Fruit fly (Drosophila melanogaster) whole organism, embryonic: ENCODE results near the gene CG13455.

Experiments
- Antp ChIP-seq: fragments of 200-800 bp; sonication (Bioruptor generic); optimal IDR thresholded peaks from 3 replicates; lab custom pipeline; 2016; ENCODE audit warnings: missing biosample characterization, missing genetic modification characterization
- Asciz ChIP-seq: fragments of 200-800 bp; sonication (Bioruptor generic); optimal IDR thresholded peaks from 2 replicates; lab custom pipeline; 2017; ENCODE audit warnings: missing biosample characterization, mild to moderate bottlenecking, missing genetic modification characterization, missing genetic modification reagents
- CG10979 ChIP-seq: fragments of 200-800 bp; sonication (Bioruptor generic); optimal IDR thresholded peaks from 2 replicates; lab custom pipeline; 2018; ENCODE audit warnings: missing biosample characterization, mild to moderate bottlenecking, missing genetic modification characterization, moderate library complexity
- CG11247 ChIP-seq: fragments of 200-800 bp; sonication (Bioruptor generic); IDR thresholded peaks from 2 replicates; pipeline ENCODE4 v1.3.6; 2022; ENCODE audit warnings: missing biosample characterization, missing genetic modification characterization
- CG11456 ChIP-seq: fragments of 200-800 bp; sonication (Bioruptor generic); IDR thresholded peaks from 3 replicates; pipeline ENCODE4 v1.3.6; 2022; ENCODE audit warnings: missing biosample characterization, missing genetic modification characterization
- CG12071 ChIP-seq: fragments of 200-800 bp; sonication (Bioruptor generic); optimal IDR thresholded peaks from 3 replicates; lab custom pipeline; 2018; ENCODE audit warnings: missing biosample characterization, mild to moderate bottlenecking, missing genetic modification characterization
- CG12236 ChIP-seq: fragments of 200-800 bp; sonication (Bioruptor generic); optimal IDR thresholded peaks from 2 replicates; lab custom pipeline; 2016; ENCODE audit warnings: missing biosample characterization, missing genetic modification characterization
- CG12769 ChIP-seq: fragments of 200-800 bp; sonication (Bioruptor generic); optimal IDR thresholded peaks from 2 replicates; lab custom pipeline; 2019; ENCODE audit warnings: missing biosample characterization, mild to moderate bottlenecking, missing genetic modification characterization, moderate library complexity
- CG13123 ChIP-seq: fragments of 200-800 bp; sonication (Bioruptor generic); optimal IDR thresholded peaks from 2 replicates; lab custom pipeline; 2016; ENCODE audit warnings: missing biosample characterization, missing genetic modification characterization
- CG13287 ChIP-seq: fragments of 200-800 bp; sonication (Bioruptor generic); IDR thresholded peaks from 2 replicates; pipeline ENCODE4 v1.3.6; 2022; ENCODE audit warnings: missing biosample characterization, missing genetic modification characterization; ENCODE audit not compliant: partially characterized antibody
- CG13624 ChIP-seq: fragments of 200-800 bp; sonication (Bioruptor generic); optimal IDR thresholded peaks from 2 replicates; lab custom pipeline; 2016; ENCODE audit warnings: missing biosample characterization, missing genetic modification characterization
- CG15514 ChIP-seq: fragments of 200-800 bp; sonication (Bioruptor generic); optimal IDR thresholded peaks from 3 replicates; lab custom pipeline; 2017; ENCODE audit warnings: missing biosample characterization, missing genetic modification characterization, mild to moderate bottlenecking, moderate library complexity, missing genetic modification reagents
- CG18476 ChIP-seq: fragments of 200-800 bp; sonication (Bioruptor generic); optimal IDR thresholded peaks from 2 replicates; lab custom pipeline; 2016; ENCODE audit warnings: missing biosample characterization, mild to moderate bottlenecking, missing genetic modification characterization
- CG2116 ChIP-seq: fragments of 200-800 bp; sonication (Bioruptor generic); optimal IDR thresholded peaks from 3 replicates; lab custom pipeline; 2018; ENCODE audit warnings: missing biosample characterization, mild to moderate bottlenecking, missing genetic modification characterization
- CG2875 ChIP-seq: fragments of 200-800 bp; sonication (Bioruptor generic); optimal IDR thresholded peaks from 2 replicates; lab custom pipeline; 2017; ENCODE audit warnings: missing biosample characterization, mild to moderate bottlenecking, missing genetic modification characterization, missing genetic modification reagents
- CG4854 ChIP-seq: fragments of 200-800 bp; sonication (Bioruptor generic); optimal IDR thresholded peaks from 2 replicates; lab custom pipeline; 2016; ENCODE audit warnings: missing biosample characterization, missing genetic modification characterization, inconsistent platforms
- CG6175 ChIP-seq: fragments of 200-800 bp; sonication (Bioruptor generic); IDR thresholded peaks from 3 replicates; pipeline ENCODE4 v1.3.6; 2022; ENCODE audit warnings: missing biosample characterization, missing genetic modification characterization
- CG6254 ChIP-seq: fragments of 200-800 bp; sonication (Bioruptor generic); optimal IDR thresholded peaks from 3 replicates; lab custom pipeline; 2017; ENCODE audit warnings: mild to moderate bottlenecking, missing biosample characterization, missing genetic modification reagents, missing genetic modification characterization
- CG8089 ChIP-seq: fragments of 200-800 bp; sonication (Bioruptor generic); optimal IDR thresholded peaks from 3 replicates; lab custom pipeline; 2016; ENCODE audit warnings: missing biosample characterization, missing genetic modification characterization
- CG8359 ChIP-seq: fragments of 200-800 bp; sonication (Bioruptor generic); optimal IDR thresholded peaks from 2 replicates; lab custom pipeline; 2017; ENCODE audit warnings: missing biosample characterization, mild to moderate bottlenecking, missing genetic modification characterization, borderline replicate concordance
- Dfd ChIP-seq, 2 experiments: fragments of >200 bp; optimal IDR thresholded peaks; 2 replicates each; lab custom pipeline; 2017; ENCODE audit warnings: missing biosample characterization in 2 of 2, missing genetic modification characterization in 2 of 2
- HmgZ ChIP-seq: fragments of 200-800 bp; sonication (Bioruptor generic); optimal IDR thresholded peaks from 2 replicates; lab custom pipeline; 2018; ENCODE audit warnings: missing biosample characterization, mild to moderate bottlenecking, missing genetic modification characterization
- Hmr ChIP-seq: fragments of 200-800 bp; sonication (Bioruptor generic); optimal IDR thresholded peaks from 3 replicates; lab custom pipeline; 2017; ENCODE audit warnings: mild to moderate bottlenecking, missing biosample characterization, missing genetic modification reagents, missing genetic modification characterization
- Hr78 ChIP-seq, 2 experiments: fragments of 200-800 bp in 1 of 2; fragments of >200 bp in 1 of 2; sonication (Bioruptor generic) in 1 of 2; optimal IDR thresholded peaks; 2 replicates each; lab custom pipeline; 2017 to 2019; ENCODE audit warnings: missing biosample characterization in 2 of 2, missing genetic modification characterization in 2 of 2, mild to moderate bottlenecking in 1 of 2, moderate library complexity in 1 of 2
- Lhr ChIP-seq: fragments of 200-800 bp; sonication (Bioruptor generic); optimal IDR thresholded peaks from 3 replicates; lab custom pipeline; 2017; ENCODE audit warnings: mild to moderate bottlenecking, missing biosample characterization, missing genetic modification reagents, missing genetic modification characterization
- Lpt ChIP-seq: fragments of >200 bp; optimal IDR thresholded peaks from 2 replicates; lab custom pipeline; 2018; ENCODE audit warnings: missing biosample characterization, missing genetic modification characterization
- Ptx1 ChIP-seq: fragments of 200-800 bp; sonication (Bioruptor generic); IDR thresholded peaks from 2 replicates; pipeline ENCODE4 v1.3.6; 2022; ENCODE audit warnings: missing biosample characterization, missing genetic modification characterization
- Ravus ChIP-seq: fragments of 200-800 bp; sonication (Bioruptor generic); IDR thresholded peaks from 2 replicates; pipeline ENCODE4 v1.3.6; 2022; ENCODE audit warnings: missing biosample characterization, missing genetic modification characterization
- Rx ChIP-seq: fragments of 200-800 bp; sonication (Bioruptor generic); IDR thresholded peaks from 2 replicates; pipeline ENCODE4 v1.3.6; 2022; ENCODE audit warnings: missing biosample characterization, missing genetic modification characterization
- Spps ChIP-seq: fragments of 200-800 bp; sonication (Bioruptor generic); optimal IDR thresholded peaks from 2 replicates; lab custom pipeline; 2018; ENCODE audit warnings: missing biosample characterization, mild to moderate bottlenecking, missing genetic modification characterization
- Sry-β ChIP-seq: fragments of 200-800 bp; sonication (Bioruptor generic); optimal IDR thresholded peaks from 2 replicates; lab custom pipeline; 2018; ENCODE audit warnings: missing biosample characterization, mild to moderate bottlenecking, missing genetic modification characterization, moderate library complexity
- Usf ChIP-seq: fragments of 200-800 bp; sonication (Bioruptor generic); optimal IDR thresholded peaks from 2 replicates; lab custom pipeline; 2017; ENCODE audit warnings: missing genotype, missing biosample characterization, missing genetic modification characterization
- YL-1 ChIP-seq: fragments of 200-800 bp; sonication (Bioruptor generic); optimal IDR thresholded peaks from 3 replicates; lab custom pipeline; 2017; ENCODE audit warnings: missing biosample characterization, mild to moderate bottlenecking, missing genetic modification characterization
- chif ChIP-seq, 2 experiments: fragments of 200-800 bp; sonication (Bioruptor generic); optimal IDR thresholded peaks; 3 replicates each; lab custom pipeline; 2016; ENCODE audit warnings: missing biosample characterization in 2 of 2, missing genetic modification characterization in 2 of 2
- chn ChIP-seq: fragments of 200-800 bp; sonication (Bioruptor generic); optimal IDR thresholded peaks from 2 replicates; lab custom pipeline; 2016; ENCODE audit warnings: missing biosample characterization, missing genetic modification characterization
- croc ChIP-seq: fragments of 200-800 bp; sonication (Bioruptor generic); conservative IDR thresholded peaks from 3 replicates; pipeline ENCODE4 v1.3.6; 2022; ENCODE audit warnings: missing biosample characterization, missing genetic modification characterization
- da ChIP-seq: fragments of 200-800 bp; sonication (Bioruptor generic); optimal IDR thresholded peaks from 2 replicates; lab custom pipeline; 2016; ENCODE audit warnings: missing biosample characterization, missing genetic modification characterization
- dm ChIP-seq: fragments of 200-800 bp; sonication (Bioruptor generic); optimal IDR thresholded peaks from 3 replicates; lab custom pipeline; 2016; ENCODE audit warnings: missing biosample characterization, missing genetic modification characterization
- emc ChIP-seq: fragments of 200-800 bp; sonication (Bioruptor generic); optimal IDR thresholded peaks from 2 replicates; lab custom pipeline; 2016; ENCODE audit warnings: missing biosample characterization, missing genetic modification characterization
- luna ChIP-seq: fragments of 200-800 bp; sonication (Bioruptor generic); optimal IDR thresholded peaks from 2 replicates; lab custom pipeline; 2016; ENCODE audit warnings: missing biosample characterization, missing genetic modification characterization
- otp ChIP-seq: fragments of 200-800 bp; sonication (Bioruptor generic); IDR thresholded peaks from 3 replicates; pipeline ENCODE4, ENCODE4 v1.3.6; 2022; ENCODE audit warnings: missing biosample characterization, missing genetic modification characterization
- rib ChIP-seq: fragments of 200-800 bp; sonication (Bioruptor generic); IDR thresholded peaks from 2 replicates; pipeline ENCODE4 v1.3.6; 2022; ENCODE audit warnings: missing biosample characterization, missing genetic modification characterization
- scrt ChIP-seq: fragments of 200-800 bp; sonication (Bioruptor generic); optimal IDR thresholded peaks from 2 replicates; lab custom pipeline; 2018; ENCODE audit warnings: missing biosample characterization, mild to moderate bottlenecking, missing genetic modification characterization, moderate library complexity
- sqz ChIP-seq: fragments of 200-800 bp; sonication (Bioruptor generic); optimal IDR thresholded peaks from 3 replicates; lab custom pipeline; 2018; ENCODE audit warnings: missing biosample characterization, mild to moderate bottlenecking, missing genetic modification characterization
- tgo ChIP-seq: fragments of 200-800 bp; sonication (Bioruptor generic); IDR thresholded peaks from 3 replicates; pipeline ENCODE4 v1.3.6; 2022; ENCODE audit warnings: missing biosample characterization, missing genetic modification characterization
- tna ChIP-seq: fragments of 200-800 bp; sonication (Bioruptor generic); IDR thresholded peaks from 2 replicates; pipeline ENCODE4 v1.3.6; 2022; ENCODE audit warnings: missing biosample characterization, missing genetic modification characterization; ENCODE audit not compliant: partially characterized antibody
- vnd ChIP-seq: fragments of 200-800 bp; sonication (Bioruptor generic); IDR thresholded peaks from 3 replicates; pipeline ENCODE4 v1.3.6; 2022; ENCODE audit warnings: missing biosample characterization, missing genetic modification characterization; ENCODE audit not compliant: partially characterized antibody
- wdn ChIP-seq: fragments of 200-800 bp; sonication (Bioruptor generic); IDR thresholded peaks from 2 replicates; pipeline ENCODE4 v1.3.6; 2022; ENCODE audit warnings: missing biosample characterization, missing genetic modification characterization
- zen2 ChIP-seq: fragments of 200-800 bp; sonication (Bioruptor generic); IDR thresholded peaks from 3 replicates; pipeline ENCODE4 v1.3.6; 2022; ENCODE audit warnings: missing biosample characterization, missing genetic modification characterization; ENCODE audit not compliant: partially characterized antibody
- zfh1 ChIP-seq: fragments of 200-800 bp; sonication (Bioruptor generic); IDR thresholded peaks from 3 replicates; pipeline ENCODE4 v1.3.6; 2022; ENCODE audit warnings: missing biosample characterization, missing genetic modification characterization
- zfh2 ChIP-seq: fragments of 200-800 bp; sonication (Bioruptor generic); optimal IDR thresholded peaks from 2 replicates; lab custom pipeline; 2016; ENCODE audit warnings: missing biosample characterization, missing genetic modification characterization

CG13455 gene

dm6 chr3L:15514405-15514804 is 18.0 kb downstream of the CG13455 start (continued):
- TF ChIP-seq CG12071 (peak; percentile 23), zfh2 (GFP tag; lab: Kevin White, UChicago) (no peak), scrt (peak; percentile 21), HmgZ (tag; lab: Kevin White, UChicago) (peak; percentile 9), tgo (GFP tag; lab: Robert Waterston, UW) (no peak), Asciz (GFP tag; lab: Kevin White, UChicago) (no peak), Lhr (GFP tag; lab: Kevin White, UChicago) (no peak), CG2875 (GFP tag; lab: Kevin White, UChicago) (no peak), CG12236 (GFP tag; lab: Kevin White, UChicago) (no peak), CG10979 (tag; lab: Kevin White, UChicago) (no peak), CG13123 (GFP tag; lab: Kevin White, UChicago) (no peak), chn (GFP tag; lab: Kevin White, UChicago) (peak; percentile 84), CG6175 (GFP tag; lab: Robert Waterston, UW) (no peak), Spps (tag; lab: Kevin White, UChicago) (no peak), CG18476 (GFP tag; lab: Kevin White, UChicago) (no peak), Hmr (GFP tag; lab: Kevin White, UChicago) (no peak), Rx (GFP tag; lab: Robert Waterston, UW) (no peak), CG4854 (GFP tag; lab: Kevin White, UChicago) (no peak), CG13287 (GFP tag; lab: Robert Waterston, UW) (peak; percentile 68), otp (GFP tag; lab: Robert Waterston, UW) (peak; percentile 38; the same call in 1 of the 3 replicates), chif (GFP tag; optimal IDR thresholded peaks at IDR 0.05; lab: Kevin White, UChicago) (no peak), CG8089 (GFP tag; lab: Kevin White, UChicago) (no peak), CG13624 (GFP tag; lab: Kevin White, UChicago) (no peak), Ptx1 (GFP tag; lab: Robert Waterston, UW) (no peak), sqz (peak; percentile 49), Sry-β (GFP tag; lab: Kevin White, UChicago) (no peak), da (GFP tag; lab: Kevin White, UChicago) (no peak), Antp (GFP tag; lab: Kevin White, UChicago) (no peak), Usf (GFP tag; lab: Kevin White, UChicago) (no peak), Ravus (GFP tag; lab: Robert Waterston, UW) (no peak), zen2 (GFP tag; lab: Robert Waterston, UW) (no peak; the same call in 2 of the 3 replicates), CG15514 (GFP tag; lab: Kevin White, UChicago) (peak; percentile 12), dm (GFP tag; lab: Kevin White, UChicago) (peak; percentile 17), CG6254 (GFP tag; lab: Kevin White, UChicago) (no peak), CG8359 (GFP tag; lab: Kevin White, UChicago) (no peak), zfh1 (GFP tag; lab: Robert Waterston, UW) (no peak), CG12769 (tag; lab: Kevin White, UChicago) (peak; percentile 66), rib (peak; percentile 87), Dfd (GFP tag; optimal IDR thresholded peaks at IDR 0.05; lab: Kevin White, UChicago) (no peak), Hr78 (GFP tag; optimal IDR thresholded peaks at IDR 0.05; lab: Kevin White, UChicago) (peak in 1 of 2 experiments; percentile 1), emc (no peak), YL-1 (GFP tag; lab: Kevin White, UChicago) (no peak), wdn (GFP tag; lab: Robert Waterston, UW) (no peak), CG11456 (GFP tag; lab: Robert Waterston, UW) (no peak), CG11247 (GFP tag; lab: Robert Waterston, UW) (no peak), CG2116 (GFP tag; lab: Kevin White, UChicago) (no peak), tna (GFP tag; lab: Robert Waterston, UW) (peak; percentile 11; the same call in 1 of the 2 replicates), luna (no peak), croc (no peak), vnd (GFP tag; lab: Robert Waterston, UW) (no peak), Lpt (GFP tag; lab: Kevin White, UChicago) (no peak)
